Worm (Caenorhabditis elegans): Measurements from ENCODE around the gene fbxa-144.

Gene fbxa-144

DNA sequence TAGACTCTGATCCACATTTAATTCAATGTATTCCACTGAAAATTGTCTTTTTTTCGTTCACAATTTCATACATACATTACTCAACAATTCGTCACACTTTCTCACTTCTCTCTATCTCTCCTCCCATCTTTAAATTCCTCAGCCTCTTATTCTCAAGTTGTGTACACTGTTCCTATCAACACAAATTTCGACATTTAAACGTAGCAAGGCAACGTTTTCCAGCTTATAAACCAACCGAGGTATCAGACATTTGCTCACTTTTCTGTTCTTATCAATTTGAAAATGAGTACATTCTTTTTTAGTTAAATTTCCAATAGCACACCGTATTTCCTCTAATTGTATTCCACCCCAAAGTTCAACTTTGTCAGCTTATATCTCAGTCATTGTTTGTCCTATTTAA, 11.7 kb downstream of the fbxa-144 start, which contains the start of gene skr-3:
Gene skr-3, plus strand, starts transcription at position 163 of the 400 bp plus-strand sequence.
- TF ChIP-seq him-1 (tag; optimal IDR thresholded peaks at IDR 0.05) (no peak), W03F9.2 (tag; optimal IDR thresholded peaks at IDR 0.05) (no peak), dao-5 (tag; optimal IDR thresholded peaks at IDR 0.05) (no peak)

ce11 chrV:16120499-16120898, 12.1 kb downstream of the fbxa-144 start:
- TF ChIP-seq dao-5 (tag; optimal IDR thresholded peaks at IDR 0.05) (no peak), W03F9.2 (tag; optimal IDR thresholded peaks at IDR 0.05) (no peak), him-1 (tag; optimal IDR thresholded peaks at IDR 0.05) (no peak)

ce11 chrV:16118601-16119000, 14.0 kb downstream of the fbxa-144 start, which contains the start of gene str-103:
Gene str-103 (minus strand): TSS chrV:16118701.
- no peak for TF ChIP-seq W03F9.2 (tag; optimal IDR thresholded peaks at IDR 0.05)
- TF ChIP-seq dao-5 (tag; optimal IDR thresholded peaks at IDR 0.05) = no peak
- no peak for TF ChIP-seq him-1 (tag; optimal IDR thresholded peaks at IDR 0.05)

ce11 chrV:16115381-16115780, 17.2 kb downstream of the fbxa-144 start, which contains the start of gene str-25:
Gene str-25 (plus strand): TSS chrV:16115681.
- TF ChIP-seq W03F9.2 (tag; optimal IDR thresholded peaks at IDR 0.05) (no peak), dao-5 (tag; optimal IDR thresholded peaks at IDR 0.05) (no peak), him-1 (tag; optimal IDR thresholded peaks at IDR 0.05) (no peak)

- no peak for TF ChIP-seq W03F9.2 (tag; optimal IDR thresholded peaks at IDR 0.05)
- TF ChIP-seq him-1 (tag; optimal IDR thresholded peaks at IDR 0.05) = no peak
- TF ChIP-seq dao-5 (tag; optimal IDR thresholded peaks at IDR 0.05) = no peak
Observed at ce11 chrV:16114237-16114636, 18.4 kb downstream of the fbxa-144 start, which contains the start of gene srxa-16. Gene srxa-16 (minus strand): TSS chrV:16114337.

DNA sequence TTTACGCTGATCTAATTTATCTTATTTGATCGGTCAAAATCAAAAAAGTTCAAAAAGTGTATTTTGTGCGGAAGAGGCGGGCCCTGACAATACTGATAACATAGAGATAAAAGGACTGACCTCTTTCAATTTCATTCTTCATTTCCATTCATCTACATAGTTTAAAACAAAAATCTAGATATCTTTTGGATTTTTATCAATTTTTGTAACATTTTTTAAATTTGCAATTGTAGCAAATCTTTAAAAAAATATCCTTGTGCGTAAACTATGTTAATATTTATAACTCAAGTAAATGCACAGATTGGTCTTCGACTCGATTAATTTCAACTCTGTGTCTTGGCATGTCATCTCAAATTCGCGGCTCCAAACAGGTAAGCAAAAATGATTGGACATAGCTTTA, 29.0 kb downstream of the fbxa-144 start, which contains the start of gene argk-1:
Gene argk-1, plus strand, starts transcription at position 301 of the 400 bp plus-strand sequence.
- TF ChIP-seq W03F9.2 (tag; optimal IDR thresholded peaks at IDR 0.05) (no peak), dao-5 (tag; optimal IDR thresholded peaks at IDR 0.05) (no peak), him-1 (tag; optimal IDR thresholded peaks at IDR 0.05) (no peak)

ce11 chrV:16100103-16100730, 32.4 kb downstream of the fbxa-144 start, which contains the start of gene cth-1:
Gene cth-1 (plus strand): TSS chrV:16100680.
- TF ChIP-seq W03F9.2 (tag; optimal IDR thresholded peaks at IDR 0.05) (no peak), dao-5 (tag; optimal IDR thresholded peaks at IDR 0.05) (no peak), him-1 (tag; optimal IDR thresholded peaks at IDR 0.05) (no peak)

- TF ChIP-seq dao-5 (tag; optimal IDR thresholded peaks at IDR 0.05) (no peak), him-1 (tag; optimal IDR thresholded peaks at IDR 0.05) (no peak), W03F9.2 (tag; optimal IDR thresholded peaks at IDR 0.05) (no peak)
Observed at ce11 chrV:16099441-16099840, 33.2 kb downstream of the fbxa-144 start, which contains the start of gene str-7. Gene str-7 (minus strand): TSS chrV:16099541.

DNA sequence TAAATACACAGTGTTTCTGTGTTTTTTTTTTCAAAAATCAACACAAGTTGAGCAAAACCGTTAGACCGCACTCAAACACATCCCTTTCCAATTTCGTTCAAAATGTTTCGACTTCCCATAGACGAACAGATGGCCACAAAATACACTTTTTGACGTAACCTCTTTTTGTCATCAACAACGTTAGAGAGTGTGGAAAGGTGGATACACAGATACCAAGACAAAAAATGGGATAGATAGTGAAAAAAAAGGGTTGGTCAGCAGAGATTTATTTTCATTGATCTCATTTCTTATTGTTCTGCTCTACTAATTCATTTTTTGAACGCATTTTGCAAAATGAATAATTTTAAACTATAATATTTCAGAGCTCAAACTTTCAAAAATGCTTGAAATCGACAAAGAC, 37.7 kb downstream of the fbxa-144 start:
- no peak for TF ChIP-seq him-1 (tag; optimal IDR thresholded peaks at IDR 0.05)
- no peak for TF ChIP-seq W03F9.2 (tag; optimal IDR thresholded peaks at IDR 0.05)
- no peak for TF ChIP-seq dao-5 (tag; optimal IDR thresholded peaks at IDR 0.05)

DNA sequence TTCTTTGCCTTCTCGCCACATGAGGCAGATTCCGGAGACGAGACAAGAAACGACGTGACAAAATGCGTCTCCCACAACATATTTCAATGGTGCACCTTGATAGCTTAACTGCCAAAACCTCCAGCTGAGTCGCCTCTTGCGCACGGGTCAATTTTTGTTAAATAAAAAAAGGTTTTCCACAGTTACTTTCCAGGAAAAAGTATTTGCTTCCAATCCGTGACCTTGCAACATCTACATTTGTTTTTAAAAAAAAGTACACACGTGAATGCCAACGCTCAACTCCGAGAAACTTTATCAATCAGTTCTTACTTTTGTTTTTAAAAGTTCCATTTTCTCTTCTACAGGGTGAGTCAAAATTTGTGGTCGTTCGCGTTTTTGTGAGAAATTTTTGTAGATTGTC, 38.3 kb downstream of the fbxa-144 start, which contains the start of gene F22B8.7:
Gene F22B8.7, plus strand, starts transcription at position 301 of the 400 bp plus-strand sequence.
- no peak for TF ChIP-seq him-1 (tag; optimal IDR thresholded peaks at IDR 0.05)
- no peak for TF ChIP-seq W03F9.2 (tag; optimal IDR thresholded peaks at IDR 0.05)
- TF ChIP-seq dao-5 (tag; optimal IDR thresholded peaks at IDR 0.05) = no peak

DNA sequence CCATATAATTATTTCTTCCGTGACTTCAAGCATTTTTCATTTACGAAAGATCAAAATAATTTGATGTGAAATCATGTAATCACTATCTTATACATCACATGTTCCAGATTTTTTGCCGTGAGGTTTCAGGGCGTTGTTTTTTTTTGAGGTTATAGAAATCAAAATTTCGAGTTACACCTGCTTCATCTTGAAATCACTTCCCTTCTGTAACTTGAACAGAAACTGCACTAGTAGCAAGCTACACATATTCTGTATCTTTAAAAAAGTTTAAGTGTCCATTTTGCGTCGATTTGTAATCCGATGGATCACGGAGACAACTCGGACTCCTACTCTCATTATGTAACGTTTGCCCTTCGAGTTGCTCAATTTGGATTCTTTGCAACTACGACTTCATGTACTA, 41.9 kb downstream of the fbxa-144 start, which contains the start of gene F22B8.3:
Gene F22B8.3, plus strand, starts transcription at position 301 of the 400 bp plus-strand sequence.
- no peak for TF ChIP-seq dao-5 (tag; optimal IDR thresholded peaks at IDR 0.05)
- TF ChIP-seq him-1 (tag; optimal IDR thresholded peaks at IDR 0.05) = no peak
- TF ChIP-seq W03F9.2 (tag; optimal IDR thresholded peaks at IDR 0.05) = no peak

Data from whole organism, L4/young adult.